Fruit fly (Drosophila melanogaster) whole organism, adult: Measurements from ENCODE around the gene dl.

ENCODE experiments used
- CG11617 ChIP-seq: fragments of 200-800 bp; sonication (Bioruptor generic); optimal IDR thresholded peaks from 2 replicates; lab custom pipeline; 2017; ENCODE audit warnings: mild to moderate bottlenecking, missing biosample characterization, missing genetic modification reagents, missing genetic modification characterization
- CG14711 ChIP-seq: fragments of 200-800 bp; sonication (Bioruptor generic); optimal IDR thresholded peaks from 2 replicates; lab custom pipeline; 2018; ENCODE audit warnings: missing biosample characterization, mild to moderate bottlenecking, missing genetic modification characterization, moderate library complexity
- CG1620 ChIP-seq: fragments of 200-800 bp; sonication (Bioruptor generic); optimal IDR thresholded peaks from 2 replicates; lab custom pipeline; 2016; ENCODE audit warnings: missing biosample characterization, missing genetic modification characterization
- CG33017 ChIP-seq: fragments of 200-800 bp; sonication (Bioruptor generic); optimal IDR thresholded peaks from 2 replicates; lab custom pipeline; 2018; ENCODE audit warnings: missing biosample characterization, mild to moderate bottlenecking, missing genetic modification characterization, moderate library complexity
- CG5204 ChIP-seq: fragments of 200-800 bp; sonication (Bioruptor generic); optimal IDR thresholded peaks from 2 replicates; lab custom pipeline; 2016; ENCODE audit warnings: missing biosample characterization, missing genetic modification characterization
- Crg-1 ChIP-seq: fragments of 200-800 bp; sonication (Bioruptor generic); optimal IDR thresholded peaks from 2 replicates; lab custom pipeline; 2016; ENCODE audit warnings: missing biosample characterization, missing genetic modification characterization
- cic ChIP-seq: fragments of 200-800 bp; sonication (Bioruptor generic); optimal IDR thresholded peaks from 2 replicates; lab custom pipeline; 2017; ENCODE audit warnings: missing biosample characterization, mild to moderate bottlenecking, missing genetic modification characterization, moderate library complexity
- cnc ChIP-seq, 2 experiments: fragments of >200 bp; optimal IDR thresholded peaks; 2 replicates each; lab custom pipeline; 2017
- pad ChIP-seq: fragments of 200-800 bp; sonication (Bioruptor generic); optimal IDR thresholded peaks from 3 replicates; lab custom pipeline; 2017; ENCODE audit warnings: missing biosample characterization, missing genetic modification characterization, mild to moderate bottlenecking, moderate library complexity, missing genetic modification reagents
- tj ChIP-seq: fragments of 200-800 bp; sonication (Bioruptor generic); optimal IDR thresholded peaks from 3 replicates; lab custom pipeline; 2017; ENCODE audit warnings: missing biosample characterization, mild to moderate bottlenecking, missing genetic modification characterization, moderate library complexity

DNA sequence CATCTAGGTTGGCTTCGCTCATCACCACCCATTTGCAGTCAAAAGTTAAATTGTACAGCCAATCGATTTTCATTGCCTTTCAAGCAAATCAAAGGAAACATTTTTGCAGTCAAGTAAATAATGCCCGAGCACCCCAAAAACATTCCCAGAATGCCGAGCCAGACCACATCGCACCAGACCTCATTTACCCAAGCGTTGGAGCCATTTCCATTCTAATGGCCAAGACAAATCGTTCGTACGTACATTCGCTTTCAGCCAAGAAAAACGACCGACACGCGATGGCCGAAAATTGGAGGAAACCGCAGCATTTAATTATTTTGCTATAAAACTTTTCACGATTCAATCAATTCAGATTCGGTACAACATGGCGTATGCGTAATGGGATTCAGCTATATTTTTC, 25.2 kb downstream of the dl start:
- TF ChIP-seq cnc (optimal IDR thresholded peaks at IDR 0.05; lab: Kevin White, UChicago) (no peak), CG5204 (GFP tag; lab: Kevin White, UChicago) (no peak), pad (GFP tag; lab: Kevin White, UChicago) (no peak), CG1620 (GFP tag; lab: Kevin White, UChicago) (no peak), tj (no peak), CG14711 (tag; lab: Kevin White, UChicago) (no peak), Crg-1 (GFP tag; lab: Kevin White, UChicago) (no peak), CG11617 (GFP tag; lab: Kevin White, UChicago) (no peak), CG33017 (tag; lab: Kevin White, UChicago) (no peak), cic (GFP tag; lab: Kevin White, UChicago) (no peak)
